Worm (Caenorhabditis elegans): ENCODE results near the gene bud-13.

Gene bud-13

DNA sequence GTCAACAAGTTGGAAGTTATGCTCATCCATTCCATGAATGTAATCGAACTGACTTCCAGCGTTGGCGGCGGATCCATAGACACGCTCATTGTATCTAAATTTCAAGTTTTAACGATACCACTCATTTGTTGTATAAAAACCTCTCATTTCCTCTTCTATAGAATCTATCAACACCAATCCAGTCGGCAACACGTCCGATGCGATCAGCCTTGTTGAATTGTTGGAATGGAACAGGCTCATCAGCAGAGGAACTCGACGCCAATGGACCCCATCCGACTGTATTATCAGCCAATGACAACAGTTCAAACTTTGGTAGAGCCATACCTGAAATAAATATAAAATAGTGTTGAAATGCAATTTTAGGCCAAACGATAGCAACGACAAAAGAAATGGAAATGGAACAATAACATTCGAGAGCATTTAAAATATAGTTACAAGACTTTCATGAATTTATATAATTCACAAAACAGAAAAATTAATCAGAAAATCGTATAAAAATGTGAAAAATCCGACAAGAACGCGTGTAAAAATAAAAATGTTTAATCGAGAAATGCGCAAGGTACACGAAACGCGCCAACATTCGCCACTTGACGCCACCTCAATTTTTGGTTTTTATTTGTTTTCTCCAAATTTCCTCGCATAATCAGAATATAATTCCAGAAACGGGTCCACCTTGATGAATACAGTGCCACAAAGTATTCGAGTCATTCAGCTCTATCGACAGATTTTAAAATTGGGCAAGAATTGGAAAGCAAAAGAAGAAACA lies 3.9 kb upstream of the bud-13 start, which contains the start of the genes eif-3.D and R08D7.4:
Gene eif-3.D, minus strand, starts transcription at position 324 of the 766 bp plus-strand sequence.
Gene R08D7.4, plus strand, starts transcription at position 638 of the 766 bp plus-strand sequence.
- TF ChIP-seq alr-1 (tag; optimal IDR thresholded peaks at IDR 0.05) (no peak), sma-3 (GFP tag; optimal IDR thresholded peaks at IDR 0.05) (peak; percentile 8), lin-11 (tag; optimal IDR thresholded peaks at IDR 0.05) (peak; percentile 13), lsy-2 (tag; optimal IDR thresholded peaks at IDR 0.05) (peak; percentile 71 to 83), skn-1 (tag; optimal IDR thresholded peaks at IDR 0.05) (no peak), elt-3 (tag; optimal IDR thresholded peaks at IDR 0.05) (no peak), nhr-237 (tag; optimal IDR thresholded peaks at IDR 0.05) (no peak), unc-39 (tag; optimal IDR thresholded peaks at IDR 0.05) (no peak), snpc-4 (tag; optimal IDR thresholded peaks at IDR 0.05) (no peak), F13H6.1 (tag; optimal IDR thresholded peaks at IDR 0.05) (peak; percentile 48), R02D3.7 (tag; optimal IDR thresholded peaks at IDR 0.05) (no peak), ceh-82 (tag; optimal IDR thresholded peaks at IDR 0.05) (no peak), nhr-6 (tag; optimal IDR thresholded peaks at IDR 0.05) (no peak), mab-5 (tag; optimal IDR thresholded peaks at IDR 0.05) (peak; percentile 42), ztf-1 (GFP tag; conservative IDR thresholded peaks at IDR 0.05) (no peak), sem-4 (tag; optimal IDR thresholded peaks at IDR 0.05) (no peak), blmp-1 (tag; optimal IDR thresholded peaks at IDR 0.05; ENCODE audit: insufficient read depth) (no peak), nhr-10 (tag; optimal IDR thresholded peaks at IDR 0.05) (no peak), egl-27 (tag; optimal IDR thresholded peaks at IDR 0.05) (no peak), ztf-11 (tag; optimal IDR thresholded peaks at IDR 0.05) (no peak), nhr-25 (tag; optimal IDR thresholded peaks at IDR 0.05) (peak; percentile 44), zag-1 (tag; optimal IDR thresholded peaks at IDR 0.05) (no peak), mbf-1 (tag; optimal IDR thresholded peaks at IDR 0.05) (no peak), sma-9 (GFP tag; optimal IDR thresholded peaks at IDR 0.05) (peak; percentile 38), sma-9 (tag; optimal IDR thresholded peaks at IDR 0.05) (no peak), aly-2 (tag; optimal IDR thresholded peaks at IDR 0.05) (no peak), nhr-11 (tag; optimal IDR thresholded peaks at IDR 0.05) (no peak), nhr-23 (tag; optimal IDR thresholded peaks at IDR 0.05) (no peak), dmd-4 (tag; optimal IDR thresholded peaks at IDR 0.05) (no peak), lin-39 (tag; optimal IDR thresholded peaks at IDR 0.05) (no peak), gmeb-1 (tag; optimal IDR thresholded peaks at IDR 0.05) (peak; percentile 72), ama-1 (optimal IDR thresholded peaks at IDR 0.05) (no peak), peb-1 (tag; optimal IDR thresholded peaks at IDR 0.05) (no peak), nhr-12 (tag; optimal IDR thresholded peaks at IDR 0.05) (no peak), fos-1 (tag; optimal IDR thresholded peaks at IDR 0.05) (no peak), ZK546.5 (tag; optimal IDR thresholded peaks at IDR 0.05) (no peak), ceh-16 (tag; optimal IDR thresholded peaks at IDR 0.05) (no peak), crh-2 (tag; optimal IDR thresholded peaks at IDR 0.05) (peak; percentile 59), Y55F3AM.14 (GFP tag; optimal IDR thresholded peaks at IDR 0.05) (no peak), nhr-21 (tag; optimal IDR thresholded peaks at IDR 0.05) (no peak), nhr-129 (tag; optimal IDR thresholded peaks at IDR 0.05) (peak; percentile 63), lin-13 (GFP tag; optimal IDR thresholded peaks at IDR 0.05) (peak; percentile 23), nhr-77 (tag; optimal IDR thresholded peaks at IDR 0.05) (no peak), unc-55 (GFP tag; optimal IDR thresholded peaks at IDR 0.05) (peak; percentile 84), elt-1 (tag; optimal IDR thresholded peaks at IDR 0.05) (no peak), unc-62 (GFP tag; optimal IDR thresholded peaks at IDR 0.05) (no peak), mdl-1 (tag; optimal IDR thresholded peaks at IDR 0.05) (no peak), C34F6.9 (tag; optimal IDR thresholded peaks at IDR 0.05) (peak; percentile 87), ztf-4 (tag; optimal IDR thresholded peaks at IDR 0.05) (no peak)

All from whole organism, L2 larva.